Fruit fly (Drosophila melanogaster) S2 (cell line): ENCODE measurements around the gene Atg12.

Source experiments
- CG8478 ChIP-seq: fragments of >200 bp; optimal IDR thresholded peaks from 2 replicates; lab custom pipeline; 2018
- CTCF ChIP-seq, 2 experiments: fragments of >200 bp; optimal IDR thresholded peaks; 2 replicates each; lab custom pipeline; 2018

dm6 chr3L:12107378-12107777 is 29.4 kb upstream of the Atg12 start:
- TF ChIP-seq CTCF (optimal IDR thresholded peaks at IDR 0.05; lab: Kevin White, UChicago) (no peak), CG8478 (no peak)
